Fruit fly (Drosophila melanogaster): ENCODE measurements around the gene CG9265.

Gene CG9265

DNA sequence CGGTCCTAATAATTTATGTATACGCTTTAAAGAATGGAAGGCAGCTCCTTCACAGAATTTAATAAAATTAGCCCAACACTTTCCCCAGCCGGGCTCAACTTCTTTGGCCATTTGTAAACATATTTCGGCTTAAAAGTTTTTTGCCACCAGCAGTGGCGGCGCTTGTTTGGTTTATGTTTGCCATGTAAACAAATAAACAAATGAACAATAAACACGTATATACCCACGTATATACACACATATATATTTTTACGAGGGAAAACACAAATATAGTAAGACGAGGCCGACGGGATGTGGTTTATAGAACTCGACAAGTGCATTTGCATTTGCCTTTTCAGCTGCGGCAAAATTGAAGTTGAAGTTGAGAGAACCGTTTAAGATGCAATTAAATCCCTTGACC, 33.6 kb downstream of the CG9265 start (continued):
- TF ChIP-seq kay (GFP tag; optimal IDR thresholded peaks at IDR 0.05) = peak; percentile 3
- TF ChIP-seq CG6813 (GFP tag; optimal IDR thresholded peaks at IDR 0.05) = peak; percentile 88
- TF ChIP-seq CG6765 (GFP tag; optimal IDR thresholded peaks at IDR 0.05) = peak; percentile 59
- TF ChIP-seq CG17829 (tag; optimal IDR thresholded peaks at IDR 0.05) = peak; percentile 56
- TF ChIP-seq CG3163 (GFP tag; optimal IDR thresholded peaks at IDR 0.05) = no peak
- peak; percentile 32; the same call in 1 of the 2 replicates for TF ChIP-seq onecut (GFP tag; IDR thresholded peaks at IDR 0.05)
- peak; percentile 56 for TF ChIP-seq CG2712 (tag; optimal IDR thresholded peaks at IDR 0.05)
- TF ChIP-seq Blimp-1 (GFP tag; optimal IDR thresholded peaks at IDR 0.05) = peak; percentile 77
- TF ChIP-seq CG30020 (tag; optimal IDR thresholded peaks at IDR 0.05) = no peak
- no peak for TF ChIP-seq CG32772 (GFP tag; IDR thresholded peaks at IDR 0.05)
- no peak for TF ChIP-seq danr (GFP tag; IDR thresholded peaks at IDR 0.05)
- TF ChIP-seq sens (GFP tag) = peak; percentile 78
- TF ChIP-seq CG3847 (GFP tag; IDR thresholded peaks at IDR 0.05) = no peak
- TF ChIP-seq ci (GFP tag; IDR thresholded peaks at IDR 0.05) = peak; percentile 63; the same call in 1 of the 3 replicates
- TF ChIP-seq CG18764 (GFP tag; optimal IDR thresholded peaks at IDR 0.05) = peak; percentile 8
- TF ChIP-seq CG16779 (GFP tag; IDR thresholded peaks at IDR 0.05) = no peak
- peak in 1 of 2 experiments; percentile 50 for TF ChIP-seq tll (GFP tag; optimal IDR thresholded peaks at IDR 0.05)
- no peak for TF ChIP-seq gcm (GFP tag; optimal IDR thresholded peaks at IDR 0.05)
- TF ChIP-seq CG11723 (GFP tag; optimal IDR thresholded peaks at IDR 0.05) = peak; percentile 23
- TF ChIP-seq CG10147 (GFP tag; optimal IDR thresholded peaks at IDR 0.05) = no peak
- peak; percentile 17 for TF ChIP-seq CG10209 (GFP tag; optimal IDR thresholded peaks at IDR 0.05)
- TF ChIP-seq trem (tag; optimal IDR thresholded peaks at IDR 0.05) = peak; percentile 38
- TF ChIP-seq CG14710 (tag; optimal IDR thresholded peaks at IDR 0.05) = peak; percentile 64
- no peak for TF ChIP-seq gt (GFP tag; IDR thresholded peaks at IDR 0.05)
- no peak for TF ChIP-seq tup (GFP tag; optimal IDR thresholded peaks at IDR 0.05)
- peak; percentile 4 for TF ChIP-seq CG12104 (GFP tag; optimal IDR thresholded peaks at IDR 0.05)
- TF ChIP-seq disco-r (GFP tag; optimal IDR thresholded peaks at IDR 0.05) = no peak
- TF ChIP-seq knrl (GFP tag; IDR thresholded peaks at IDR 0.05; ENCODE audit: partially characterized antibody) = no peak
- TF ChIP-seq HLH3B (GFP tag; IDR thresholded peaks at IDR 0.05) = peak; percentile 30; the same call in 1 of the 2 replicates
- TF ChIP-seq CG11695 (GFP tag; IDR thresholded peaks at IDR 0.05) = 0 out of 3 replicates have a peak, but pooled peaks have one; percentile 26
- TF ChIP-seq Sry-β (GFP tag; optimal IDR thresholded peaks at IDR 0.05) = peak; percentile 60
- TF ChIP-seq tap (tag; optimal IDR thresholded peaks at IDR 0.05) = peak; percentile 62
- TF ChIP-seq CG2202 (tag; optimal IDR thresholded peaks at IDR 0.05) = peak; percentile 33
- peak; percentile 54 for TF ChIP-seq Meics (GFP tag; optimal IDR thresholded peaks at IDR 0.05)
- TF ChIP-seq CG10431 (GFP tag; optimal IDR thresholded peaks at IDR 0.05) = no peak
- no peak for TF ChIP-seq CG32532 (GFP tag; IDR thresholded peaks at IDR 0.05)
- peak; percentile 36 for TF ChIP-seq CG7745 (tag; optimal IDR thresholded peaks at IDR 0.05)
- no peak for TF ChIP-seq Neu2 (GFP tag; optimal IDR thresholded peaks at IDR 0.05; ENCODE audit: borderline replicate concordance)
- no peak for TF ChIP-seq bab2 (GFP tag; optimal IDR thresholded peaks at IDR 0.05)
- peak; percentile 19 for TF ChIP-seq CG15514 (GFP tag; optimal IDR thresholded peaks at IDR 0.05)
- TF ChIP-seq Awh (GFP tag; IDR thresholded peaks at IDR 0.05) = peak; percentile 75; the same call in 1 of the 2 replicates
- peak; percentile 56 for TF ChIP-seq pfk (GFP tag; optimal IDR thresholded peaks at IDR 0.05)
- TF ChIP-seq pros (GFP tag; optimal IDR thresholded peaks at IDR 0.05) = peak; percentile 16
- no peak for TF ChIP-seq CG13775 (GFP tag; optimal IDR thresholded peaks at IDR 0.05)
- TF ChIP-seq Spps (tag; optimal IDR thresholded peaks at IDR 0.05) = peak; percentile 51
- TF ChIP-seq stc (GFP tag; IDR thresholded peaks at IDR 0.05) = peak; percentile 69; the same call in 1 of the 2 replicates

Data from whole organism, embryonic.